Worm (Caenorhabditis elegans): ENCODE data around the gene srg-2.

- TF ChIP-seq snpc-4 (tag; optimal IDR thresholded peaks at IDR 0.05) (no peak), tag-97 (GFP tag; IDR thresholded peaks at IDR 0.05) (no peak), fkh-10 (GFP tag; optimal IDR thresholded peaks at IDR 0.05) (no peak), ama-1 (optimal IDR thresholded peaks at IDR 0.05) (peak; percentile 5), unc-39 (tag; optimal IDR thresholded peaks at IDR 0.05) (no peak), lin-1 (GFP tag; IDR thresholded peaks at IDR 0.05) (no peak), T26A8.4 (GFP tag; IDR thresholded peaks at IDR 0.05) (no peak)
Measured at ce11 chrIII:6300297-6300696, 40.3 kb upstream of the srg-2 start.
